Worm (Caenorhabditis elegans): ENCODE data around the gene C42C1.19.

Gene C42C1.19

ce11 chrIV:12282157-12282789 is at the start of gene C42C1.19, which contains the start of gene C42C1.12:
TSS of gene C42C1.19 (plus strand) at chrIV:12282739.
TSS of gene C42C1.12 (minus strand) at chrIV:12282207.
- peak; percentile 56 for TF ChIP-seq C34F6.9 (tag; optimal IDR thresholded peaks at IDR 0.05)
- peak; percentile 6 to 64 for TF ChIP-seq lsy-2 (tag; optimal IDR thresholded peaks at IDR 0.05)
- no peak for TF ChIP-seq ceh-82 (tag; optimal IDR thresholded peaks at IDR 0.05)
- TF ChIP-seq nhr-21 (tag; optimal IDR thresholded peaks at IDR 0.05) = no peak
- no peak for TF ChIP-seq mdl-1 (tag; optimal IDR thresholded peaks at IDR 0.05)

- TF ChIP-seq lsy-2 (tag; optimal IDR thresholded peaks at IDR 0.05) (no peak), ceh-82 (tag; optimal IDR thresholded peaks at IDR 0.05) (no peak), nhr-11 (tag; optimal IDR thresholded peaks at IDR 0.05) (no peak), sma-3 (GFP tag; optimal IDR thresholded peaks at IDR 0.05) (no peak), zag-1 (tag; optimal IDR thresholded peaks at IDR 0.05) (no peak), nhr-21 (tag; optimal IDR thresholded peaks at IDR 0.05) (no peak), fos-1 (tag; optimal IDR thresholded peaks at IDR 0.05) (no peak), elt-3 (tag; optimal IDR thresholded peaks at IDR 0.05) (no peak), ama-1 (optimal IDR thresholded peaks at IDR 0.05) (no peak), ZK546.5 (tag; optimal IDR thresholded peaks at IDR 0.05) (no peak), unc-39 (tag; optimal IDR thresholded peaks at IDR 0.05) (no peak), nhr-77 (tag; optimal IDR thresholded peaks at IDR 0.05) (no peak), nhr-6 (tag; optimal IDR thresholded peaks at IDR 0.05) (no peak), lin-13 (GFP tag; optimal IDR thresholded peaks at IDR 0.05) (no peak)
Observed at ce11 chrIV:12236011-12236410, 46.5 kb upstream of the C42C1.19 start, which contains the start of gene sre-16. TSS of gene sre-16 (minus strand) at chrIV:12236111.

DNA sequence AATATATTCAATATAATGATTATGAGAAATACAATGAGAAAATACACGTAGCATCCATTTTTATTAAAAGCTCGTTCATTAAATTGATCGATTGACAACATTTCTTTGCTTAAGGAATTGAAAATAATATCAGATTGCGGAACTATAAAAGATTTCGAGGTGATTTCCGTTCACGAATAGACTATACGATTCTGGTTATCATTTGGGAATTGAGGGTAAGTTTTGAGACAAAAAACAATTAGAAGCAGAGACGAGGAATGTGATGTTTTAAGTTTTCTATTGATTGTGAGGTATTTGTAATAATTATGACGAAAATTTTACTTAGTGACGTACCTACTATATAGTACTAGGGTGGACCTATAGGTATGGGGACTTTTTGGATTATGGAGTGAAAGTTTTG is 43.7 kb upstream of the C42C1.19 start, which contains the start of gene sre-19:
Gene sre-19 (minus strand): TSS at position 101 of the 400 bp plus-strand sequence.
- no peak for TF ChIP-seq nhr-25 (tag; optimal IDR thresholded peaks at IDR 0.05)
- no peak for TF ChIP-seq nhr-12 (tag; optimal IDR thresholded peaks at IDR 0.05)
- no peak for TF ChIP-seq R02D3.7 (tag; optimal IDR thresholded peaks at IDR 0.05)
- no peak for TF ChIP-seq ceh-16 (tag; optimal IDR thresholded peaks at IDR 0.05)
- no peak for TF ChIP-seq nhr-237 (tag; optimal IDR thresholded peaks at IDR 0.05)
- TF ChIP-seq ZK546.5 (tag; optimal IDR thresholded peaks at IDR 0.05) = no peak
- no peak for TF ChIP-seq F13H6.1 (tag; optimal IDR thresholded peaks at IDR 0.05)
- TF ChIP-seq nhr-77 (tag; optimal IDR thresholded peaks at IDR 0.05) = no peak
- TF ChIP-seq skn-1 (tag; optimal IDR thresholded peaks at IDR 0.05) = no peak
- no peak for TF ChIP-seq lin-11 (tag; optimal IDR thresholded peaks at IDR 0.05)
- TF ChIP-seq zag-1 (tag; optimal IDR thresholded peaks at IDR 0.05) = no peak
- no peak for TF ChIP-seq ceh-82 (tag; optimal IDR thresholded peaks at IDR 0.05)
- TF ChIP-seq peb-1 (tag; optimal IDR thresholded peaks at IDR 0.05) = no peak
- TF ChIP-seq unc-39 (tag; optimal IDR thresholded peaks at IDR 0.05) = no peak
- TF ChIP-seq unc-55 (GFP tag; optimal IDR thresholded peaks at IDR 0.05) = no peak
- no peak for TF ChIP-seq nhr-23 (tag; optimal IDR thresholded peaks at IDR 0.05)
- no peak for TF ChIP-seq elt-1 (tag; optimal IDR thresholded peaks at IDR 0.05)
- no peak for TF ChIP-seq sma-9 (GFP tag; optimal IDR thresholded peaks at IDR 0.05)
- no peak for TF ChIP-seq sma-9 (tag; optimal IDR thresholded peaks at IDR 0.05)

DNA sequence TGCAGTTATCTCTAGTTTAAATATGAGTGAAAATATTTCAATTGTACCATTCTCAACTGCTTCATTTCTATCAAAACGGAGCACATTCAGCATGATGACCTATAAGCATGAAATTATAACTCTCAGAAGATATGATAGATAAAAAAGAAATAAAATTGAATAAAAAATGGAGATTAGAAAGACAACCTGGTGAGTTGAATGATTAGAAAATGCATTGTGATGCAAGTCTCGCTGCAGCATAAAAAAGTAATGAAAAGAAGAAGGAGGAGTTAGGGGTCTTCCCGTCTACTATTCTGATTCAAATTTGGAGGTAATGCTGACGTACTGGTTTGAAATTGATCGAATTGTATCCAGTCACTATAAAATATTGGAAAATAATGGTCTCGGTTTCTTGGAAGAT is 37.8 kb upstream of the C42C1.19 start, which contains the start of gene sre-15:
Gene sre-15 (minus strand): TSS at position 101 of the 400 bp plus-strand sequence.
- TF ChIP-seq nhr-237 (tag; optimal IDR thresholded peaks at IDR 0.05) = no peak

DNA sequence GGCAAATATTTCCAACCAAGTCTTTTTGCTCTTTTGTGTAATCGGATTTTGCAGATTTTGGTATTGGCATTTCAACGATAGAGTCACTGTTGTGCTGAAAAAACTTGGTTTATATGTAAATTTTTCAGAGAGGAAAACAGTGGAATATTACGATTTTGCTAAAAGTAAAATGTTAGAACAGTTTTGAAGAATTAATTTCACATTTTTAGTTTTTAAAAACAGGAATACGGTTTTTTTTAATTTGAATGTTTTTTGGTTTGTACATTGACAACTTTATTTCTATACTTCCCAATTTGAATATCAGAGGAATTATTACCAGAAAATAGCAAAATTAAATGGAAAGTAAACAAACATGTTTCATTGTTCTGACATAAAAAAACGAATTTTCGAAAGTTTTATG is 30.0 kb upstream of the C42C1.19 start, which contains the start of gene dnj-26:
Gene dnj-26 (minus strand): TSS at position 101 of the 400 bp plus-strand sequence.
- no peak for TF ChIP-seq lin-13 (GFP tag; optimal IDR thresholded peaks at IDR 0.05)
- TF ChIP-seq dmd-4 (tag; optimal IDR thresholded peaks at IDR 0.05) = no peak
- TF ChIP-seq nhr-129 (tag; optimal IDR thresholded peaks at IDR 0.05) = no peak
- TF ChIP-seq R02D3.7 (tag; optimal IDR thresholded peaks at IDR 0.05) = no peak
- no peak for TF ChIP-seq nhr-23 (tag; optimal IDR thresholded peaks at IDR 0.05)
- TF ChIP-seq ama-1 (optimal IDR thresholded peaks at IDR 0.05) = no peak
- no peak for TF ChIP-seq zag-1 (tag; optimal IDR thresholded peaks at IDR 0.05)
- TF ChIP-seq skn-1 (tag; optimal IDR thresholded peaks at IDR 0.05) = no peak
- TF ChIP-seq unc-39 (tag; optimal IDR thresholded peaks at IDR 0.05) = no peak
- TF ChIP-seq F13H6.1 (tag; optimal IDR thresholded peaks at IDR 0.05) = no peak
- TF ChIP-seq nhr-237 (tag; optimal IDR thresholded peaks at IDR 0.05) = no peak
- TF ChIP-seq ZK546.5 (tag; optimal IDR thresholded peaks at IDR 0.05) = no peak
- no peak for TF ChIP-seq nhr-6 (tag; optimal IDR thresholded peaks at IDR 0.05)

All from whole organism, L2 larva.